Worm (Caenorhabditis elegans) whole organism, dauer: ENCODE data around the gene fbxa-27.

Source experiments
- unc-62 ChIP-seq: sonication (generic microtip); optimal IDR thresholded peaks from 2 replicates; lab custom pipeline; 2017; ENCODE audit warnings: missing biosample characterization, missing genetic modification reagents, missing genetic modification characterization

Gene fbxa-27

DNA sequence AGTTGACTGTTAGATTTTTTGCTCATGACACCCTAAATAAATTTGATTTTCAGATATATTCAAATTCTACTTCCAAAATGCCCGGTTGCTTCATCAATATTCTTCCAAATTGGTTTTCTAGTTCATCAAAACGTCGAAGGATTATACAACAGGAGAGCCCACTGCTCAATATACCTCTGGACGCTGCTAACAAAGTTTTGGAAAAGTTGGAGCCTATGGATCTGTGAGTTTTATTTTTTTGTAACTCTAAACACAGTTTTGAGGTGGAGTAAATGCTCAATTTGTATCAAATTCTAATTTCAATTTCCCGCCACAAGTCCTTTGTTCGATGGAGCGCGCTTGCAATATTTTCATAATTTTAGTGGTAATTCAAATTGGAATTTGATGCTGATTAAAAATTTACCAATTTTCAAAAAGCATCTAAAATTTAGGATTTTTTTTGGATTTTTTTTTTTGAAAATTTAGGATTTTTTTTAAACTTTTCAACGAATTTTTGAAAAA, at the start of gene fbxa-27:
Gene fbxa-27 (plus strand): TSS at position 51 of the 501 bp plus-strand sequence.
- TF ChIP-seq unc-62 (GFP tag; lab: Kevin White, UChicago): no peak

DNA sequence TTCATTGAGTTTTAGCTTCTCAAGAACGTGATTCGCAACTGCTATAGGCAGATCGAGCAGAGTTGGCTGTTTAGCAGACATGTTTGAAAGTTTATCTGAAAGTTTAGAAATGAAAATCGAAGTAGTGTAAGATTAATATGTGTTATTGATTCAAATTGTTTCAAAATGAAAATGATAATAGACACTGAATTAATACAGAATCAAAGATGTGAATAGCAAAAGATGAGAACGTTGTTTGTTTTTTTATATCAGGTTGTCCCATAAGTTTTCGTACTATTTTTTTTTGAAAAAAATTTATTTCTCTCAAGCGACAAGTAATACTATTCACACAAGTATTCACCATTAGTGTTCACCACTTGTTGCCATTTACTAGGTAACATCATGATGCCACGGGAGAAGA, 49.6 kb upstream of the fbxa-27 start, which contains the start of gene fbxa-36:
Gene fbxa-36 (minus strand): TSS at position 101 of the 400 bp plus-strand sequence.
- no peak for TF ChIP-seq unc-62 (GFP tag; lab: Kevin White, UChicago)

DNA sequence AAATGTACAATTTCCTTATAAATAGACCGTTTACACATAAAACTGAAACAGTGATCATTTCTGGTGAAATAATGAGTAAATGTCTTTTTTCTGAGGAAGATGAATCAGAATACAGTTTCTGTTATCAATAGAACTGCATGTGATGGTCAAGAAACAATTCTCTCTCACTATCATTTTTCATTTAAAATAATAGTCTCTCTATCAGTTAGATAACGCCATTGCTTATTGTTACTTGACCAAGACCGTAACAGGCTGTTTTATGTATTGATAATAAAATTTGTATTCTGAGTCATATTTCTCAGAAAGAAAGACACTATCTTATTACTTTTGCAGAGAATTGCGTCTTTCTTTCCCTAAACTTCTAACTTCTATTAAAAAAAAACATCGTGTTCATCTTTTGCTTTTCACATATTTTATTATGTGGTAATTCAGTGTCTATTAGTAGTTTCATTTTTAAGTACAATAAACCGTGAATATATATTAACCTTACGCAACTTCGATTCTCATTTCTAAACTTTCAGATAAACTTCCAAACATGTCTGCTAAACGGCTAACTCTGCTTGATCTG, 47.5 kb upstream of the fbxa-27 start, which contains the start of gene fbxa-35:
Gene fbxa-35 (plus strand): TSS at position 518 of the 568 bp plus-strand sequence.
- no peak for TF ChIP-seq unc-62 (GFP tag; lab: Kevin White, UChicago)

DNA sequence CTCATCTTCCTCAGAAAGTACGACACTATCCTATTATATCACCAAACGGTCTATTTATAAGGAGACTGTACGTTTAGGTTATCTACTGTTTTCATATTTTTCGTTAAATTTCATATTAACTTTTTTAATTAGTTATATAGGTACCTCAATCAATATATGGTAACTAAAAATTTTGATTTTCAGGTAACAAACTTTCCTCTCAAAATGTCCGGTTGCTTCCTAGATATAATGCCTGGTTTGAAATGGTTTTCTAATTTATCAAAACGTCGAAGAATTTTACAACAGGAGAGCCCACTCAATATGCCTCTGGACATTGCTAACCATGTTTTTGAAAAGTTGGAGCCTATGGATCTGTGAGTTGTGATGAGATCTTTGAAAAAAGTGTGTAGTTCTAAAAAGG, 45.2 kb upstream of the fbxa-27 start, which contains the start of gene fbxa-28:
Gene fbxa-28 (plus strand): TSS at position 301 of the 400 bp plus-strand sequence.
- TF ChIP-seq unc-62 (GFP tag; lab: Kevin White, UChicago): no peak

DNA sequence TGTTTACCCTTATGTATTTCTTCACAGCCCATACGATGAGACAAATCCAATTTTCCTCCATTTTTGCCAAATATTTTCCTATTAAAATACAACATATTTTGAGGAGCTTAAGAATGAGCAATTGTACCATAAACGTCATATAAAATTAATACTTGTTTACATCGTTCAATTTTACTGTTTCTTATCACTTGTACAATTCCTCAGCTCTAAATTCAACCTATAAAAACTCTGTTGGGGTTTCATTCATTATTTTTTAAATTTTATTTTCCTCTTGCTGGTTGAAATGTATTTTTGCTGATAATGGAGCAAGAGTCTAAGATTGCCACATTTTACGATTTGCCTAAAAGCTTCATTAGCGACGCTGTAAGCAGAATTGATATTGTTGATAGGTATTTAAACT, 39.4 kb upstream of the fbxa-27 start, which contains the start of gene fbxa-75:
Gene fbxa-75 (plus strand): TSS at position 301 of the 400 bp plus-strand sequence.
- no peak for TF ChIP-seq unc-62 (GFP tag; lab: Kevin White, UChicago)

DNA sequence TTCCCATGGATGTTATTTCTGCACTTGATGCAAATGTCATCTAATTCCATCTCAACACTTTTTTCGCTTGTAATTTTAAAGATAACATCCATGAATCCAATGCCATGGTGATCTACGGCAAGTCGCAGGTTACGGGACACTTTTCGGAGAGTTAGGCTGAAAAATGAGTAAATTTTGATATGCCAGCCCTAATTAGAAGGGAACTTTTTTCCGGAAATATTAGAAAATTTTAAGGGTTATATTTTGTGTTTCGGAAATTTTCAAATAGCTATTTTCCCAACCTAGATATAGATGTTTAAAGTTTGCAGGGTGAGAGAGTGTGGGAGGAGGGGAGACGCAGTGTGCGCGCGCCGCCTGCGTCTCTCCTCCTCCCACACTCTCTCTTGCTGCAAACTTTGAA, 35.4 kb upstream of the fbxa-27 start:
- TF ChIP-seq unc-62 (GFP tag; lab: Kevin White, UChicago): no peak

DNA sequence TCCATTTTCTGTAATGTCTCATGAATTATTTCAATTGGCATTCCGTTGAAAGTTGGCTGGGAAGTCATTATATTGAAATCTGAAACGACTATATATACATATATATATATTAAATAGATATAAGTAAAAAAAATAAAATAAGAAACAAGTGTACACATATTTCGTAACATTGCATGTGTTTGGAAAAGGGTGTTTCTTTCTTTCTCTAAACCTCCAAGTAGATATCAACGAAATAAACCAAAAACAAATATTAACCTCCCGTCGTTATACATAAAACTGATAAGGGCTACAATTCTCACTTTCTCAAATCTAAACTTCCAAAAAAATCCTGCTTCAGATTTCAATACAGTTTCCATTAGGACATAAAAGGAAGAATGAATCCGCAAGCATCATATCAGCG, 34.6 kb upstream of the fbxa-27 start, which contains the start of gene fbxa-79:
Gene fbxa-79 (minus strand): TSS at position 86 of the 400 bp plus-strand sequence.
- no peak for TF ChIP-seq unc-62 (GFP tag; lab: Kevin White, UChicago)

DNA sequence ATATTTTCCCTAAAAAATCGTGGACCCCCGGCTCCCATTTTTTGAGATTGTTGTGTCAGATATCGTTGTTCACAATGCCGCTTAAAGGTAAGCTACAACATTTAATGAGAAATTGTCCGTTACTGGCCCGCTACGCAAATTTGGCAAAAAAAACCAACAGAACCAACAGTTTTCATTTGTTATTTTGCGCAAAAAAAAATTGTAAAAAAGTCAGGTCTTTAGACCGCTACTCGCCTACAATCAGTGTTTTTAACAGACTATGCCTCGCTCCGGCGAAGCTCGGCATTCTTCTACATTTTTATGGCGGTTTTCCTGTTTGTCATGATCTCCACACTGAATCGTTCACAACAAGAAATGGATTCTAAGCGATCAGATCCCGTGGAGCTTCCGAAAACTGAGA, 33.9 kb upstream of the fbxa-27 start, which contains the start of gene Y82E9BL.12:
Gene Y82E9BL.12 (plus strand): TSS at position 301 of the 400 bp plus-strand sequence.
- TF ChIP-seq unc-62 (GFP tag; lab: Kevin White, UChicago): no peak

DNA sequence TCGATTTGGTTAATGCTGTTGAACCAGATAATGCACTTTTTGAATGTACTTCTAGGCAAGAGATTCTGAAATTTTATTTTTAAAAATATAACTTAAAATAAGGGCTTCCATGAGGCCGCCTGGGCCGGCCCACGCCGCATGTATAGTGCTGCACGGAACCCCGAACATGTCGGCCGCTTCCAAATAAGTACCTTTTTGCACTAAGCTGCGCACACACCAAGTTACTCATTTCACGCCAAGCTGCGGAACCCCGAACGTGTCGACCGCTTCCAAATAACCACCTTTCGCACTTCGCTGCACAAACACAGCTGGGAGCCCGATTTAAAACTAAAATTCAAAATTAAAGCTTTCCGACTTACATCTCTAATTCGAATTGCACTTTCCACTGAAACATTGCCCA, 31.4 kb upstream of the fbxa-27 start:
- no peak for TF ChIP-seq unc-62 (GFP tag; lab: Kevin White, UChicago)

DNA sequence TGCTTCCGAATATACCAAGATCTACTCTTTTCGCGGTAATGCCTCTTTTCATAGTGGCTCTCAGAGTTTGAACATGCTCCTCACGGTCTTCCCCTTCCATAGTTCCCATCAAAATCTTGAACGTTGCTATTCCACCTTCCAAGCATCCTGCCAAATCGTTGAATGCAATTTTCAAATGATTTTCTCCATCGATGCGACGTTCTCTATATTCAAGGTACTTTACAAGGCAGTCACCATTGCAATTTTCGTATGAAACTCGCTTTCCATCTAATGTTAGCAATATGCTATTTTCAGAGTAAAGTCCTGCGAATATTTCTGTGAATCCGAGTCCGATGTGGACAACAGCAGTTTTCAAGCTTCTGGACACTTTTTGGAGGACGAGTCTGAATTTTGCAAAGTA, 28.5 kb upstream of the fbxa-27 start:
- no peak for TF ChIP-seq unc-62 (GFP tag; lab: Kevin White, UChicago)

DNA sequence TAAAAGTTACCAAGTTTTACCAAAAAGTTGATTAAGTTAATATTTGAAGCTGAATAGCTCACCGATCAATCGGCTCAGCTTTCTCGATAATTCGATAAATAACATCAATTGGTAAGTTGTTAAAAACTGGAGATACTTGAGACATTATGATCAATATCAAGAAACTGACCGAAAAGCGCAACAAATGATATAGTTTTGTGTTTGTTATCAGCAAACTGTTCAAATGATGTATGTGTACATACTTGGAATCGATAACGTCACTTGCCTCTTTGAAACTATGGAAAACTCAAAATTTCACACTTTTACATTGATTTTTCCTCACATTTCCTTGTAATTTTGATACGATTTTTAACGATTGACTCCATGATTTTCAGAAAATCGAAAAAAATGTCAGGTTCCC, 27.7 kb upstream of the fbxa-27 start, which contains the start of the genes fbxa-80 and fbxa-19:
Gene fbxa-80 (minus strand): TSS at position 173 of the 400 bp plus-strand sequence.
Gene fbxa-19 (plus strand): TSS at position 364 of the 400 bp plus-strand sequence.
- TF ChIP-seq unc-62 (GFP tag; lab: Kevin White, UChicago): no peak

DNA sequence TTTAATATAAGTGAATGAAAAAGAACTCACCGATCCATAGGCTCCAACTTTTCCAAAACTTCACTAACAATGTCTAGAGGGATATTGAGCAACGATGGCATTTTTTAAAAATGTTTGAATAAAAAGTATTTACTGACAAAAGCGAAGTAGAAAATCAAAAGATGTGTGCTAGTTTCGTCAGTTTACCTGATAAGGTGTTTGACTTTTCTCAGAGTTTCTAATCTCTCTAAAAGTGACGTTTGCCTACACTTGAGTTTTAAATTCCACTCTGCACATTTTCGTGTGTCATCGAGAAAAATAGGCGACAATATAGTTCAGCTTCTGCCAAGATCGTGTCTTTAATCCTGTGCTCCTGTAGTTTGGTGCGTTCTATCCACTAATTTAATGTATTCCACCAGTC, 21.2 kb upstream of the fbxa-27 start, which contains the start of gene fbxa-15:
Gene fbxa-15 (minus strand): TSS at position 101 of the 400 bp plus-strand sequence.
- no peak for TF ChIP-seq unc-62 (GFP tag; lab: Kevin White, UChicago)

DNA sequence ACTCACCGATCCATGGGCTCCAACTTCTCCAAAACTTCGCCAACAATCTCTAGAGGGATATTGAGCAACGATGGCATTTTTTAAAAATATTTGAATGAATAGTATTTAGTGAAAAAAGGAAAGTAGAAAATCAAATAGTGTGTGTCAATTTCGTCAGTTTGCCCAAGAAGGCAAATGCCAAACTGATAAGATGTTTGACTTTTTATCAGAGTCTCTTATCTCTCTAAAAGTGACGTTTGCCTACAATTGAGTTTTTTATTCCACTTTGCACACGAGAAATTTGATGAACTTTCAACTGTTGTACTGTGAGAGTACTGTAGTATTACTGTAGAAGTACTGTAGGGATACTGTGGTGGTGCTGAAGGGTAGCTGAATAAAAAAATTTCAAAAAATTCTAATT, 19.2 kb upstream of the fbxa-27 start:
- TF ChIP-seq unc-62 (GFP tag; lab: Kevin White, UChicago): no peak

DNA sequence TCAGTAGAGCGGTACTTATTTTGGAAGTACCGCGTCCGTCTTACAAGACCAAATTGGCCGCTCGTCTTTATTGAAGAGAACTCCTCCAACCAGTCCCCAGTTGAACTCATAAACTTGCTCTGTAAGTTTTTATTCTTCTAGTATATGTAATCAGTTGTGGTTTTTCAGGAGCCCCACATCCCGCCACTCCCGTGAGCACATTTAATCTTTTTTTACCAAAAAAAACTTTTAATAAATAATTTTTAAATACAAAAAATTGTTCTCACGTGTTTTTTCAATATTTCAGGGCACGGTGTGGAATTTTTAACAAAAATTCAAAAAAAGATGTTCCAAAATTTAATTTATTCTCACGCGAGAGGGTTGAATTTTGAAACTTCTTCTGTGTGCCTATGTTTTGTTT, 18.3 kb upstream of the fbxa-27 start, which contains the start of gene fbxa-14:
Gene fbxa-14 (minus strand): TSS at position 101 of the 400 bp plus-strand sequence.
- TF ChIP-seq unc-62 (GFP tag; lab: Kevin White, UChicago): no peak

DNA sequence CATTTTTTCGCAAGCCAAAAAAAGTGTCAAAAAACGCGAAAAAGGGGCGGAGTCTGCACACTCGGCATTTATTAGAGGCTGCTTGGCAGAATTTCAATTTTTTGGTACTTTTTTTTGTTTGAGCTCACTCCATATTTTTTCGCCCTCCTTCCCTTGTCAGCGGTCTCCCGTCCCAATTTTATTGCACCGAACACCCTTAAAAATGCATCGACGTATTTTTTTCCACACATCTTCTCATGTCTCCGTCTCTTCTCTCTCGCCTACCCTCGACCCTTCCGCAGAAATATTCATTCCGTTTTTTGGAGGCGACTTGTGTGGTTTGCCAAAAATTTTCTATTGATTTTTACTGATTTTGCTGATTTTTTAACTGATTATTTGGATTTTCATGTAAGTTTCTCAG, 16.3 kb upstream of the fbxa-27 start, which contains the start of gene Y82E9BL.18:
Gene Y82E9BL.18 (plus strand): TSS at position 301 of the 400 bp plus-strand sequence.
- TF ChIP-seq unc-62 (GFP tag; lab: Kevin White, UChicago): no peak

DNA sequence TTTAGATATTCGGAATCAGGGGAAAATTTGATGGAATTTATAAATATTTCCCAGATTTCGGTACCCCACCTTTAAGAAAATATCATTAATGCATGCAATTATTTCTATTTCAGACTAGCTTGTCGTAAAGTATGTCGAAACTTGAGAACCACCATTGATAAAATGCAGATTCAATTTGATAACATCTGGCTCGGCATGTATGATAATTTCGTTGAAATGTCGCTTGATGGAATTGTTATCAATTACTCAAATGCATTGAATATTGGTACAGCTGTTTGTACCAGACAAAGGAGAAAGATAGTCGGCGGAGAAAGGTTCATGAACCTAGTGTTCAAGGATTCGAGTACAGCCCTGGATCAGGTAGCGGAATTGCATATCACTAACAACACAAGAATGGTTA, 10.9 kb upstream of the fbxa-27 start, which contains the start of gene Y82E9BL.19:
Gene Y82E9BL.19 (plus strand): TSS at position 123 of the 400 bp plus-strand sequence.
- TF ChIP-seq unc-62 (GFP tag; lab: Kevin White, UChicago): no peak
